Fruit fly (Drosophila melanogaster) whole organism, pupa: ENCODE data around the gene CG17917.

Experiments
- CG10348 ChIP-seq: fragments of 200-800 bp; sonication (Bioruptor generic); IDR thresholded peaks from 2 replicates; pipeline ENCODE4 v1.3.6; 2022; ENCODE audit warnings: missing biosample characterization, missing genetic modification characterization
- CG12605 ChIP-seq: fragments of 200-800 bp; sonication (Bioruptor generic); IDR thresholded peaks from 2 replicates; pipeline ENCODE4 v1.3.6; 2022; ENCODE audit warnings: missing biosample characterization, missing genetic modification characterization
- CG13204 ChIP-seq: fragments of 200-800 bp; sonication (Bioruptor generic); optimal IDR thresholded peaks from 2 replicates; lab custom pipeline; 2018; ENCODE audit warnings: missing biosample characterization, mild to moderate bottlenecking, missing genetic modification characterization, moderate library complexity
- CG14655 ChIP-seq: fragments of 200-800 bp; sonication (Bioruptor generic); optimal IDR thresholded peaks from 3 replicates; lab custom pipeline; 2017; ENCODE audit warnings: mild to moderate bottlenecking, missing biosample characterization, missing genetic modification reagents, missing genetic modification characterization
- CG15710 ChIP-seq: fragments of 200-800 bp; sonication (Bioruptor generic); optimal IDR thresholded peaks from 2 replicates; lab custom pipeline; 2018; ENCODE audit warnings: missing biosample characterization, mild to moderate bottlenecking, missing genetic modification characterization, moderate library complexity
- CG17806 ChIP-seq: fragments of 200-800 bp; sonication (Bioruptor generic); optimal IDR thresholded peaks from 2 replicates; lab custom pipeline; 2018; ENCODE audit warnings: missing biosample characterization, mild to moderate bottlenecking, missing genetic modification characterization, moderate library complexity
- CG32121 ChIP-seq: fragments of 200-800 bp; sonication (Bioruptor generic); IDR thresholded peaks from 2 replicates; pipeline ENCODE4 v1.3.6; 2022; ENCODE audit warnings: missing biosample characterization, missing genetic modification characterization
- CG34367 ChIP-seq: fragments of 200-800 bp; sonication (Bioruptor generic); optimal IDR thresholded peaks from 2 replicates; lab custom pipeline; 2018; ENCODE audit warnings: missing biosample characterization, mild to moderate bottlenecking, missing genetic modification characterization
- CG4496 ChIP-seq: fragments of 200-800 bp; sonication (Bioruptor generic); IDR thresholded peaks from 3 replicates; pipeline ENCODE4 v1.3.6; 2022; ENCODE audit warnings: missing biosample characterization, missing genetic modification characterization
- CG8159 ChIP-seq: fragments of 200-800 bp; sonication (Bioruptor generic); optimal IDR thresholded peaks from 3 replicates; lab custom pipeline; 2018; ENCODE audit warnings: missing biosample characterization, mild to moderate bottlenecking, missing genetic modification characterization, moderate library complexity
- CG8301 ChIP-seq: fragments of 200-800 bp; sonication (Bioruptor generic); optimal IDR thresholded peaks from 2 replicates; lab custom pipeline; 2018; ENCODE audit warnings: missing biosample characterization, mild to moderate bottlenecking, missing genetic modification characterization
- CG9948 ChIP-seq: fragments of 200-800 bp; sonication (Bioruptor generic); optimal IDR thresholded peaks from 2 replicates; lab custom pipeline; 2018; ENCODE audit warnings: missing biosample characterization, mild to moderate bottlenecking, missing genetic modification characterization, moderate library complexity
- D1 ChIP-seq: fragments of 200-800 bp; sonication (Bioruptor generic); optimal IDR thresholded peaks from 2 replicates; lab custom pipeline; 2018; ENCODE audit warnings: missing biosample characterization, mild to moderate bottlenecking, missing genetic modification characterization, moderate library complexity
- EcR ChIP-seq: fragments of 200-800 bp; sonication (Bioruptor generic); optimal IDR thresholded peaks from 3 replicates; lab custom pipeline; 2019; ENCODE audit warnings: missing biosample characterization, missing genetic modification characterization, mild to moderate bottlenecking, moderate library complexity, missing genetic modification reagents
- Ets98B ChIP-seq: fragments of 200-800 bp; sonication (Bioruptor generic); IDR thresholded peaks from 2 replicates; pipeline ENCODE4 v1.3.6; 2022; ENCODE audit warnings: missing biosample characterization, missing genetic modification characterization
- Pif1A ChIP-seq: fragments of 200-800 bp; sonication (Bioruptor generic); optimal IDR thresholded peaks from 3 replicates; lab custom pipeline; 2016; ENCODE audit warnings: missing biosample characterization, missing genetic modification characterization
- Pif1B ChIP-seq: fragments of 200-800 bp; sonication (Bioruptor generic); optimal IDR thresholded peaks from 3 replicates; lab custom pipeline; 2016; ENCODE audit warnings: missing biosample characterization, missing genetic modification characterization
- Snoo ChIP-seq: fragments of 200-800 bp; sonication (Bioruptor generic); optimal IDR thresholded peaks from 3 replicates; lab custom pipeline; 2017; ENCODE audit warnings: missing biosample characterization, mild to moderate bottlenecking, missing genetic modification characterization, inconsistent platforms
- fd96Ca ChIP-seq: fragments of 200-800 bp; sonication (Bioruptor generic); IDR thresholded peaks from 3 replicates; pipeline ENCODE4 v1.3.6; 2022; ENCODE audit warnings: missing biosample characterization, missing genetic modification characterization
- gl ChIP-seq: fragments of 200-800 bp; sonication (Bioruptor generic); optimal IDR thresholded peaks from 2 replicates; lab custom pipeline; 2018; ENCODE audit warnings: missing biosample characterization, mild to moderate bottlenecking, missing genetic modification characterization
- rn ChIP-seq: fragments of 200-800 bp; sonication (Bioruptor generic); IDR thresholded peaks from 2 replicates; pipeline ENCODE4 v1.3.6; 2022; ENCODE audit warnings: missing biosample characterization, missing genetic modification characterization

CG17917 gene

dm6 chr3R:6306584-6306983 is 35.2 kb upstream of the CG17917 start, which contains the start of gene CG46026:
TSS of gene CG46026 (plus strand) at chr3R:6306884.
- TF ChIP-seq CG13204, result no peak
- no peak for TF ChIP-seq CG12605
- no peak for TF ChIP-seq CG17806 (tag; lab: Kevin White, UChicago)
- no peak for TF ChIP-seq Ets98B (GFP tag; lab: Robert Waterston, UW)
- no peak for TF ChIP-seq CG4496 (GFP tag; lab: Robert Waterston, UW)
- no peak for TF ChIP-seq gl (tag; lab: Kevin White, UChicago)
- no peak for TF ChIP-seq CG8159
- TF ChIP-seq, all 21 proteins: peak for 0

- TF ChIP-seq CG4496 (GFP tag; lab: Robert Waterston, UW) (no peak), Ets98B (GFP tag; lab: Robert Waterston, UW) (no peak), CG8159 (no peak), CG10348 (GFP tag; lab: Robert Waterston, UW) (no peak), gl (tag; lab: Kevin White, UChicago) (no peak), CG15710 (tag; lab: Kevin White, UChicago) (no peak), rn (GFP tag; lab: Robert Waterston, UW) (no peak), Pif1A (GFP tag; lab: Kevin White, UChicago) (no peak), CG14655 (GFP tag; lab: Kevin White, UChicago) (no peak), D1 (tag; lab: Kevin White, UChicago) (no peak), Pif1B (no peak), CG12605 (no peak), CG8301 (no peak), CG34367 (tag; lab: Kevin White, UChicago) (no peak), fd96Ca (GFP tag; lab: Robert Waterston, UW) (no peak), Snoo (no peak), CG13204 (no peak)
Measured at dm6 chr3R:6309676-6310075, 32.1 kb upstream of the CG17917 start, which contains the start of gene CG31560. TSS of gene CG31560 (plus strand) at chr3R:6309976.

- TF ChIP-seq CG4496 (GFP tag; lab: Robert Waterston, UW) (0 out of 3 replicates have a peak, but pooled peaks have one; percentile 21), rn (GFP tag; lab: Robert Waterston, UW) (no peak)
Measured at dm6 chr3R:6311641-6312259, 30.0 kb upstream of the CG17917 start, which contains the start of gene Osi17. TSS of gene Osi17 (plus strand) at chr3R:6311772.

- TF ChIP-seq gl (tag; lab: Kevin White, UChicago) (no peak), CG13204 (peak; percentile 44), fd96Ca (GFP tag; lab: Robert Waterston, UW) (no peak), CG12605 (no peak), CG4496 (GFP tag; lab: Robert Waterston, UW) (0 out of 3 replicates have a peak, but pooled peaks have one; percentile 44), EcR (GFP tag; lab: Kevin White, UChicago) (peak; percentile 63), rn (GFP tag; lab: Robert Waterston, UW) (no peak), Ets98B (GFP tag; lab: Robert Waterston, UW) (no peak), CG8159 (no peak)
Measured at dm6 chr3R:6315078-6315477, 26.7 kb upstream of the CG17917 start.

dm6 chr3R:6329774-6330298 is 11.9 kb upstream of the CG17917 start, which contains the start of gene Osi18:
TSS of gene Osi18 (plus strand) at chr3R:6330248.
- TF ChIP-seq CG8159 (no peak), CG13204 (no peak), fd96Ca (GFP tag; lab: Robert Waterston, UW) (no peak)

- peak; percentile 63 for TF ChIP-seq D1 (tag; lab: Kevin White, UChicago)
- TF ChIP-seq CG15710 (tag; lab: Kevin White, UChicago), result no peak
Measured at dm6 chr3R:6334906-6335433, 6.8 kb upstream of the CG17917 start, which contains the start of gene Osi19. TSS of gene Osi19 (plus strand) at chr3R:6335362.

- TF ChIP-seq Pif1B, result no peak
- no peak for TF ChIP-seq fd96Ca (GFP tag; lab: Robert Waterston, UW)
- no peak for TF ChIP-seq CG32121
- TF ChIP-seq CG34367 (tag; lab: Kevin White, UChicago), result no peak
- no peak for TF ChIP-seq rn (GFP tag; lab: Robert Waterston, UW)
- TF ChIP-seq D1 (tag; lab: Kevin White, UChicago), result no peak
- TF ChIP-seq CG10348 (GFP tag; lab: Robert Waterston, UW), result no peak
- no peak for TF ChIP-seq CG12605
Measured at dm6 chr3R:6337397-6337796, 4.4 kb upstream of the CG17917 start.

dm6 chr3R:6339795-6340194 is 2.0 kb upstream of the CG17917 start, which contains the start of gene Osi20:
TSS of gene Osi20 (plus strand) at chr3R:6340095.
- TF ChIP-seq Ets98B (GFP tag; lab: Robert Waterston, UW), result no peak
- no peak for TF ChIP-seq fd96Ca (GFP tag; lab: Robert Waterston, UW)
- TF ChIP-seq CG13204, result no peak
- TF ChIP-seq CG8159, result no peak
- TF ChIP-seq CG17806 (tag; lab: Kevin White, UChicago), result no peak
- TF ChIP-seq Pif1A (GFP tag; lab: Kevin White, UChicago), result no peak
- no peak for TF ChIP-seq D1 (tag; lab: Kevin White, UChicago)
- no peak for TF ChIP-seq gl (tag; lab: Kevin White, UChicago)
- TF ChIP-seq CG4496 (GFP tag; lab: Robert Waterston, UW), result no peak
- no peak for TF ChIP-seq CG14655 (GFP tag; lab: Kevin White, UChicago)
- no peak for TF ChIP-seq CG10348 (GFP tag; lab: Robert Waterston, UW)
- no peak for TF ChIP-seq CG15710 (tag; lab: Kevin White, UChicago)
- TF ChIP-seq CG12605, result no peak
- no peak for TF ChIP-seq CG9948 (tag; lab: Kevin White, UChicago)
- TF ChIP-seq EcR (GFP tag; lab: Kevin White, UChicago), result no peak
- no peak for TF ChIP-seq CG34367 (tag; lab: Kevin White, UChicago)
- TF ChIP-seq CG32121, result no peak
- TF ChIP-seq rn (GFP tag; lab: Robert Waterston, UW), result no peak
- TF ChIP-seq Pif1B, result no peak
